Fruit fly (Drosophila melanogaster): Measurements from ENCODE around the gene CG31668.

Gene CG31668

dm6 chr2L:2227316-2227715 lies 21.4 kb upstream of the CG31668 start:
- TF ChIP-seq CG6792 (GFP tag; optimal IDR thresholded peaks at IDR 0.05) (peak; percentile 81), CG34406 (GFP tag; optimal IDR thresholded peaks at IDR 0.05) (peak; percentile 80), Eip93F (GFP tag; optimal IDR thresholded peaks at IDR 0.05) (no peak), CG9139 (GFP tag; optimal IDR thresholded peaks at IDR 0.05) (no peak), salr (GFP tag; optimal IDR thresholded peaks at IDR 0.05) (peak in 1 of 2 experiments; percentile 50), CG11294 (GFP tag; IDR thresholded peaks at IDR 0.05) (peak; percentile 70), CG11762 (GFP tag; optimal IDR thresholded peaks at IDR 0.05; ENCODE audit: insufficient read depth) (peak; percentile 62), spab (GFP tag; optimal IDR thresholded peaks at IDR 0.05) (peak; percentile 58), dsx (GFP tag; optimal IDR thresholded peaks at IDR 0.05; ENCODE audit: poor library complexity, severe bottlenecking) (peak; percentile 73), vri (GFP tag; optimal IDR thresholded peaks at IDR 0.05) (peak; percentile 65), cyc (GFP tag; optimal IDR thresholded peaks at IDR 0.05) (peak; percentile 69), CG11902 (GFP tag; optimal IDR thresholded peaks at IDR 0.05) (peak; percentile 47), CG8119 (GFP tag; IDR thresholded peaks at IDR 0.05) (peak; percentile 81), fd59A (GFP tag; optimal IDR thresholded peaks at IDR 0.05) (peak; percentile 58), CG10631 (GFP tag; optimal IDR thresholded peaks at IDR 0.05) (peak; percentile 75), CG10669 (GFP tag; optimal IDR thresholded peaks at IDR 0.05) (peak; percentile 71), CG6854 (GFP tag; optimal IDR thresholded peaks at IDR 0.05) (peak; percentile 30), ss (GFP tag; optimal IDR thresholded peaks at IDR 0.05) (peak; percentile 29 to 33), Met (GFP tag; optimal IDR thresholded peaks at IDR 0.05) (peak; percentile 81), Gug (GFP tag; IDR thresholded peaks at IDR 0.05) (peak; percentile 75), Hr38 (GFP tag; optimal IDR thresholded peaks at IDR 0.05) (no peak), Blimp-1 (GFP tag; optimal IDR thresholded peaks at IDR 0.05) (peak; percentile 30), CG4318 (GFP tag; optimal IDR thresholded peaks at IDR 0.05) (no peak), dac (GFP tag; optimal IDR thresholded peaks at IDR 0.05) (peak; percentile 68), CG6808 (GFP tag; optimal IDR thresholded peaks at IDR 0.05) (peak; percentile 65), net (GFP tag; optimal IDR thresholded peaks at IDR 0.05) (peak; percentile 88), CG7368 (GFP tag; optimal IDR thresholded peaks at IDR 0.05) (peak; percentile 83), CG32006 (GFP tag; optimal IDR thresholded peaks at IDR 0.05) (peak; percentile 80), CG8632 (GFP tag; optimal IDR thresholded peaks at IDR 0.05) (peak; percentile 80), CG3032 (tag; optimal IDR thresholded peaks at IDR 0.05) (peak; percentile 66), Sox15 (GFP tag; optimal IDR thresholded peaks at IDR 0.05) (peak; percentile 65), Sox102F (GFP tag; optimal IDR thresholded peaks at IDR 0.05) (peak; percentile 83), CG15336 (GFP tag; IDR thresholded peaks at IDR 0.05) (peak; percentile 87), CG31627 (GFP tag; optimal IDR thresholded peaks at IDR 0.05) (peak; percentile 83), lz (GFP tag; optimal IDR thresholded peaks at IDR 0.05) (peak; percentile 70), Eip78C (GFP tag) (peak; percentile 88), pdm3 (GFP tag; optimal IDR thresholded peaks at IDR 0.05) (peak; percentile 86), achi (GFP tag; optimal IDR thresholded peaks at IDR 0.05) (peak; percentile 74), fkh (GFP tag; optimal IDR thresholded peaks at IDR 0.05) (no peak), fd85E (GFP tag; optimal IDR thresholded peaks at IDR 0.05) (peak; percentile 56), esn (GFP tag; optimal IDR thresholded peaks at IDR 0.05) (peak; percentile 87), CG3919 (GFP tag; optimal IDR thresholded peaks at IDR 0.05) (peak; percentile 86), CG1621 (tag; optimal IDR thresholded peaks at IDR 0.05) (peak; percentile 63), Hr4 (GFP tag; optimal IDR thresholded peaks at IDR 0.05) (peak; percentile 87), OdsH (GFP tag; optimal IDR thresholded peaks at IDR 0.05) (peak; percentile 85), CG16779 (tag; optimal IDR thresholded peaks at IDR 0.05) (peak; percentile 53), Smox (GFP tag; optimal IDR thresholded peaks at IDR 0.05) (peak; percentile 76), CG8319 (GFP tag; optimal IDR thresholded peaks at IDR 0.05) (no peak), CG6276 (GFP tag; optimal IDR thresholded peaks at IDR 0.05) (peak; percentile 72), eg (GFP tag; IDR thresholded peaks at IDR 0.05) (peak; percentile 89), Hr39 (GFP tag; optimal IDR thresholded peaks at IDR 0.05) (peak; percentile 77), Eip75B (GFP tag; optimal IDR thresholded peaks at IDR 0.05) (peak; percentile 76)
